Worm (Caenorhabditis elegans) whole organism, L3 larva: ENCODE measurements around the gene T12E12.6.

Experiments
- ceh-82 ChIP-seq: fragments of 150-350 bp; optimal IDR thresholded peaks from 2 replicates; lab custom pipeline; 2014; ENCODE audit warnings: missing biosample characterization, missing genetic modification characterization
- elt-3 ChIP-seq, 3 experiments: fragments of 150-350 bp in 1 of 3; sonication (generic microtip) in 2 of 3; optimal IDR thresholded peaks; 2 replicates in 2 of 3; 4 replicates in 1 of 3; lab custom pipeline; 2014 to 2017; ENCODE audit warnings: missing biosample characterization in 3 of 3, missing genetic modification characterization in 3 of 3
- fkh-10 ChIP-seq: sonication (generic microtip); optimal IDR thresholded peaks from 2 replicates; lab custom pipeline; 2017; ENCODE audit warnings: missing biosample characterization, missing genetic modification reagents, missing genetic modification characterization
- mdl-1 ChIP-seq: fragments of 150-350 bp; optimal IDR thresholded peaks from 2 replicates; lab custom pipeline; 2014; ENCODE audit warnings: missing biosample characterization, missing genetic modification characterization
- nfya-1 ChIP-seq: sonication (generic microtip); optimal IDR thresholded peaks from 2 replicates; lab custom pipeline; 2017; ENCODE audit warnings: missing genetic modification characterization, mild to moderate bottlenecking, missing compliant biosample characterization, antibody characterized with exemption, moderate library complexity; ENCODE audit not compliant: insufficient read depth

DNA sequence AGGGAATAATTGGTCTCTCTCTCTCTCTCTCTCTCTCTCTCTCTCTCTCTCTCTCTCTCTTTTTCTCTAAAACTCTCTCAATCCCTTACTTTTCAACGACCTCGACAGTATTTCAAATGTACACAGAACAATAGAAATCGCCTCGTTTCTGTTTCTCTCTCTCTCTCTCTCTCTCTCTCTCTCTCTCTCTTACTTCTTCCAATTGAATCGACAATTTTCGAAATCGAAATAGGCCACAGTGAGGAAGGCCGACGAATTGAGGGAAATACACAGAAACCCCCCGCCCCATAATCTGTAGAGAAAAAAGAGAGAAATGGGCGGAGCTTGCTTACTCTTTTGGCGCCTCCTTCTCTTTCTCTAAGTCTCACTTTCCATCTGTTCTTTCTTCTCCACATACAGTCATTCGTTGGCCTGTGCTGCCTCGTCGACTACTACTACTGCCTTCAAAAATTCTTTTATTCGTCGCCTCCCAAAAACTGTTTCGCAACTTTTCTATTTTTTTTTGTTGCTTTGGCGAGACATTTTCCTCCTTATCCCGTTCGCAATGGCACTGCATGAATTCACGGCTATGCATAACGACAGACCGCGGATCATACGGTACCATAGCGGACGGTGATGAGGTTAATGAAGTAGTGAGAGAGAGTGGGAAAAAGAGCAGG, 12.3 kb downstream of the T12E12.6 start:
- TF ChIP-seq fkh-10 (GFP tag; lab: Kevin White, UChicago) (no peak), ceh-82 (tag; lab: Kevin White, UChicago) (no peak), nfya-1 (tag; lab: Kevin White, UChicago) (peak; percentile 21), elt-3 (tag; optimal IDR thresholded peaks at IDR 0.05; lab: Kevin White, UChicago) (no peak), mdl-1 (tag; lab: Kevin White, UChicago) (no peak)
